Fruit fly (Drosophila melanogaster) whole organism, embryonic: Measurements from ENCODE around the gene BORCS6.

Experiments
- BEAF-32 ChIP-seq: fragments of 200-800 bp; sonication (Bioruptor generic); optimal IDR thresholded peaks from 3 replicates; lab custom pipeline; 2017; ENCODE audit warnings: missing biosample characterization, missing genetic modification characterization, mild to moderate bottlenecking, moderate library complexity, missing genetic modification reagents
- CG11093 ChIP-seq: fragments of 200-800 bp; sonication (Bioruptor generic); IDR thresholded peaks from 3 replicates; pipeline ENCODE4 v1.3.6; 2022; ENCODE audit warnings: missing biosample characterization, missing genetic modification characterization
- CG11456 ChIP-seq: fragments of 200-800 bp; sonication (Bioruptor generic); IDR thresholded peaks from 3 replicates; pipeline ENCODE4 v1.3.6; 2022; ENCODE audit warnings: missing biosample characterization, missing genetic modification characterization
- CG11696 ChIP-seq: fragments of 200-800 bp; sonication (Bioruptor generic); IDR thresholded peaks from 2 replicates; pipeline ENCODE4 v1.3.6; 2022; ENCODE audit warnings: missing biosample characterization, missing genetic modification characterization
- CG13287 ChIP-seq: fragments of 200-800 bp; sonication (Bioruptor generic); IDR thresholded peaks from 2 replicates; pipeline ENCODE4 v1.3.6; 2022; ENCODE audit warnings: missing biosample characterization, missing genetic modification characterization; ENCODE audit not compliant: partially characterized antibody
- CG13894 ChIP-seq: fragments of 200-800 bp; sonication (Bioruptor generic); optimal IDR thresholded peaks from 3 replicates; lab custom pipeline; 2018; ENCODE audit warnings: missing biosample characterization, mild to moderate bottlenecking, missing genetic modification characterization, moderate library complexity
- CG14050 ChIP-seq: fragments of 200-800 bp; sonication (Bioruptor generic); IDR thresholded peaks from 3 replicates; pipeline ENCODE4 v1.3.6; 2022; ENCODE audit warnings: missing biosample characterization, missing genetic modification characterization
- CG15479 ChIP-seq: fragments of 200-800 bp; sonication (Bioruptor generic); optimal IDR thresholded peaks from 3 replicates; lab custom pipeline; 2019; ENCODE audit warnings: missing biosample characterization, mild to moderate bottlenecking, missing genetic modification characterization, moderate library complexity
- CG15696 ChIP-seq: fragments of 200-800 bp; sonication (Bioruptor generic); optimal IDR thresholded peaks from 2 replicates; lab custom pipeline; 2019; ENCODE audit warnings: missing biosample characterization, mild to moderate bottlenecking, missing genetic modification characterization, moderate library complexity
- CG17385 ChIP-seq: fragments of 200-800 bp; sonication (Bioruptor generic); optimal IDR thresholded peaks from 3 replicates; lab custom pipeline; 2018; ENCODE audit warnings: missing biosample characterization, mild to moderate bottlenecking, missing genetic modification characterization
- CG2678 ChIP-seq: fragments of 200-800 bp; sonication (Bioruptor generic); optimal IDR thresholded peaks from 3 replicates; lab custom pipeline; 2019; ENCODE audit warnings: missing biosample characterization, mild to moderate bottlenecking, missing genetic modification characterization, moderate library complexity
- CG30403 ChIP-seq: fragments of 200-800 bp; sonication (Bioruptor generic); optimal IDR thresholded peaks from 3 replicates; lab custom pipeline; 2016; ENCODE audit warnings: missing biosample characterization, missing genetic modification characterization
- CG3847 ChIP-seq: fragments of 200-800 bp; sonication (Bioruptor generic); IDR thresholded peaks from 2 replicates; pipeline ENCODE4 v1.3.6; 2022; ENCODE audit warnings: missing biosample characterization, missing genetic modification characterization
- CG4424 ChIP-seq: fragments of 200-800 bp; sonication (Bioruptor generic); optimal IDR thresholded peaks from 3 replicates; lab custom pipeline; 2016; ENCODE audit warnings: missing biosample characterization, missing genetic modification characterization
- CG4707 ChIP-seq: fragments of 200-800 bp; sonication (Bioruptor generic); optimal IDR thresholded peaks from 2 replicates; lab custom pipeline; 2018; ENCODE audit warnings: missing biosample characterization, mild to moderate bottlenecking, missing genetic modification characterization, moderate library complexity
- CG5180 ChIP-seq: fragments of 200-800 bp; sonication (Bioruptor generic); optimal IDR thresholded peaks from 3 replicates; lab custom pipeline; 2017; ENCODE audit warnings: missing biosample characterization, missing genetic modification characterization, mild to moderate bottlenecking, moderate library complexity, missing genetic modification reagents
- CrebB ChIP-seq: fragments of 200-800 bp; sonication (Bioruptor generic); optimal IDR thresholded peaks from 3 replicates; lab custom pipeline; 2018; ENCODE audit warnings: missing biosample characterization, mild to moderate bottlenecking, missing genetic modification characterization
- Dek ChIP-seq: fragments of 200-800 bp; sonication (Bioruptor generic); optimal IDR thresholded peaks from 3 replicates; lab custom pipeline; 2019; ENCODE audit warnings: missing biosample characterization, mild to moderate bottlenecking, missing genetic modification characterization, moderate library complexity
- Drgx ChIP-seq: fragments of 200-800 bp; sonication (Bioruptor generic); IDR thresholded peaks from 2 replicates; pipeline ENCODE4 v1.3.6; 2022; ENCODE audit warnings: missing biosample characterization, missing genetic modification characterization
- GATAe ChIP-seq: fragments of 200-800 bp; sonication (Bioruptor generic); conservative IDR thresholded peaks from 2 replicates; pipeline ENCODE4 v1.3.6; 2022; ENCODE audit warnings: missing biosample characterization, missing genetic modification characterization
- HLHmδ ChIP-seq: fragments of 200-800 bp; sonication (Bioruptor generic); optimal IDR thresholded peaks from 2 replicates; lab custom pipeline; 2018; ENCODE audit warnings: missing biosample characterization, mild to moderate bottlenecking, missing genetic modification characterization, moderate library complexity
- Hmx ChIP-seq: fragments of 200-800 bp; sonication (Bioruptor generic); optimal IDR thresholded peaks from 2 replicates; lab custom pipeline; 2016; ENCODE audit warnings: missing biosample characterization, missing genetic modification characterization
- Nf-YC ChIP-seq: fragments of 200-800 bp; optimal IDR thresholded peaks from 3 replicates; lab custom pipeline; 2019; ENCODE audit warnings: missing biosample characterization, mild to moderate bottlenecking, missing genetic modification characterization, moderate library complexity
- Sox102F ChIP-seq: fragments of 200-800 bp; sonication (Bioruptor generic); optimal IDR thresholded peaks from 2 replicates; lab custom pipeline; 2018; ENCODE audit warnings: missing biosample characterization, mild to moderate bottlenecking, missing genetic modification characterization, moderate library complexity
- Sry-δ ChIP-seq: fragments of 200-800 bp; sonication (Bioruptor generic); optimal IDR thresholded peaks from 2 replicates; lab custom pipeline; 2016; ENCODE audit warnings: missing biosample characterization, missing genetic modification characterization
- Trl ChIP-seq, 3 experiments: fragments of >200 bp in 2 of 3; fragments of 200-800 bp in 1 of 3; sonication (Bioruptor generic) in 1 of 3; optimal IDR thresholded peaks; 2 replicates in 1 of 3; 3 replicates in 2 of 3; lab custom pipeline; 2016 to 2017; ENCODE audit warnings: missing biosample characterization in 1 of 3, missing genetic modification characterization in 1 of 3
- amos ChIP-seq: fragments of 200-800 bp; sonication (Bioruptor generic); IDR thresholded peaks from 2 replicates; pipeline ENCODE4 v1.3.6; 2022; ENCODE audit warnings: missing biosample characterization, missing genetic modification characterization; ENCODE audit not compliant: partially characterized antibody
- ato ChIP-seq: fragments of 200-800 bp; sonication (Bioruptor generic); IDR thresholded peaks from 2 replicates; pipeline ENCODE4 v1.3.6; 2022; ENCODE audit warnings: missing biosample characterization, missing genetic modification characterization; ENCODE audit not compliant: partially characterized antibody
- bowl ChIP-seq: fragments of 200-800 bp; sonication (Bioruptor generic); IDR thresholded peaks from 2 replicates; pipeline ENCODE4 v1.3.6; 2022; ENCODE audit warnings: missing biosample characterization, missing genetic modification characterization
- chm ChIP-seq: fragments of 200-800 bp; sonication (Bioruptor generic); IDR thresholded peaks from 2 replicates; pipeline ENCODE4 v1.3.6; 2022; ENCODE audit warnings: missing biosample characterization, missing genetic modification characterization
- disco-r ChIP-seq: fragments of 200-800 bp; sonication (Bioruptor generic); optimal IDR thresholded peaks from 2 replicates; lab custom pipeline; 2016; ENCODE audit warnings: missing biosample characterization, missing genetic modification characterization
- ewg ChIP-seq: fragments of 200-800 bp; sonication (Bioruptor generic); optimal IDR thresholded peaks from 3 replicates; lab custom pipeline; 2017; ENCODE audit warnings: mild to moderate bottlenecking, missing biosample characterization, missing genetic modification reagents, missing genetic modification characterization
- gt ChIP-seq: fragments of 200-800 bp; sonication (Bioruptor generic); IDR thresholded peaks from 2 replicates; pipeline ENCODE4 v1.3.6; 2022; ENCODE audit warnings: missing biosample characterization, missing genetic modification characterization
- lmd ChIP-seq: fragments of 200-800 bp; sonication (Bioruptor generic); IDR thresholded peaks from 2 replicates; pipeline ENCODE4 v1.3.6; 2022; ENCODE audit warnings: missing biosample characterization, missing genetic modification characterization
- mld ChIP-seq: fragments of 200-800 bp; sonication (Bioruptor generic); IDR thresholded peaks from 3 replicates; pipeline ENCODE4 v1.3.6; 2022; ENCODE audit warnings: missing biosample characterization, missing genetic modification characterization; ENCODE audit not compliant: partially characterized antibody
- nmo ChIP-seq: fragments of 200-800 bp; sonication (Bioruptor generic); optimal IDR thresholded peaks from 2 replicates; lab custom pipeline; 2018; ENCODE audit warnings: missing biosample characterization, mild to moderate bottlenecking, missing genetic modification characterization, moderate library complexity
- nom ChIP-seq: fragments of 200-800 bp; sonication (Bioruptor generic); optimal IDR thresholded peaks from 2 replicates; lab custom pipeline; 2017; ENCODE audit warnings: missing biosample characterization, missing genetic modification characterization, mild to moderate bottlenecking, moderate library complexity, missing genetic modification reagents
- pita ChIP-seq: fragments of 200-800 bp; sonication (Bioruptor generic); optimal IDR thresholded peaks from 2 replicates; lab custom pipeline; 2017; ENCODE audit warnings: missing biosample characterization, mild to moderate bottlenecking, missing genetic modification characterization
- prd ChIP-seq, 3 experiments: fragments of >200 bp in 2 of 3; fragments of 200-800 bp in 1 of 3; sonication (Bioruptor generic) in 1 of 3; optimal IDR thresholded peaks in 2 of 3; IDR thresholded peaks in 1 of 3; 2 replicates in 2 of 3; 3 replicates in 1 of 3; pipeline versions ENCODE4 v1.3.6 to Lab custom; 2017 to 2022; ENCODE audit warnings: missing biosample characterization in 1 of 3, missing genetic modification characterization in 1 of 3
- repo ChIP-seq: fragments of 200-800 bp; sonication (Bioruptor generic); optimal IDR thresholded peaks from 2 replicates; lab custom pipeline; 2016; ENCODE audit warnings: missing biosample characterization, missing genetic modification characterization
- sqz ChIP-seq: fragments of 200-800 bp; sonication (Bioruptor generic); optimal IDR thresholded peaks from 3 replicates; lab custom pipeline; 2018; ENCODE audit warnings: missing biosample characterization, mild to moderate bottlenecking, missing genetic modification characterization
- tll ChIP-seq, 2 experiments: fragments of 200-800 bp in 1 of 2; fragments of >200 bp in 1 of 2; sonication (Bioruptor generic) in 1 of 2; optimal IDR thresholded peaks; 2 replicates each; lab custom pipeline; 2017 to 2019; ENCODE audit warnings: missing biosample characterization in 2 of 2, missing genetic modification characterization in 2 of 2, mild to moderate bottlenecking in 1 of 2, moderate library complexity in 1 of 2
- toy ChIP-seq: fragments of 200-800 bp; sonication (Bioruptor generic); IDR thresholded peaks from 2 replicates; pipeline ENCODE4 v1.3.6; 2022; ENCODE audit warnings: missing biosample characterization, missing genetic modification characterization
- twi ChIP-seq: fragments of 200-800 bp; optimal IDR thresholded peaks from 2 replicates; lab custom pipeline; 2019; ENCODE audit warnings: missing biosample characterization, mild to moderate bottlenecking, missing genetic modification characterization, moderate library complexity
- unc-4 ChIP-seq: fragments of 200-800 bp; sonication (Bioruptor generic); IDR thresholded peaks from 2 replicates; pipeline ENCODE4 v1.3.6; 2022; ENCODE audit warnings: missing biosample characterization, missing genetic modification characterization; ENCODE audit not compliant: partially characterized antibody
- vnd ChIP-seq: fragments of 200-800 bp; sonication (Bioruptor generic); IDR thresholded peaks from 3 replicates; pipeline ENCODE4 v1.3.6; 2022; ENCODE audit warnings: missing biosample characterization, missing genetic modification characterization; ENCODE audit not compliant: partially characterized antibody
- yki ChIP-seq: fragments of >200 bp; optimal IDR thresholded peaks from 3 replicates; lab custom pipeline; 2018
- zfh2 ChIP-seq: fragments of 200-800 bp; sonication (Bioruptor generic); optimal IDR thresholded peaks from 2 replicates; lab custom pipeline; 2016; ENCODE audit warnings: missing biosample characterization, missing genetic modification characterization

BORCS6 gene

dm6 chr3L:539383-540088 is 1.1 kb upstream of the BORCS6 start:
- TF ChIP-seq CG17385 (GFP tag; lab: Kevin White, UChicago) (peak; percentile 88), ewg (no peak), CG11696 (no peak), sqz (peak; percentile 25), CG30403 (GFP tag; lab: Kevin White, UChicago) (no peak), Nf-YC (tag; lab: Kevin White, UChicago) (peak; percentile 32), mld (no peak), tll (GFP tag; optimal IDR thresholded peaks at IDR 0.05; lab: Kevin White, UChicago) (peak in 1 of 2 experiments; percentile 42), CG11093 (GFP tag; lab: Robert Waterston, UW) (no peak), Sry-δ (no peak), CG4424 (no peak), chm (peak; percentile 24; the same call in 1 of the 2 replicates), CG14050 (no peak), CG4707 (GFP tag; lab: Kevin White, UChicago) (no peak), Trl (optimal IDR thresholded peaks at IDR 0.05; lab: Kevin White, UChicago) (peak; percentile 29 to 54), Trl (GFP tag; optimal IDR thresholded peaks at IDR 0.05; lab: Kevin White, UChicago) (no peak), CG11456 (GFP tag; lab: Robert Waterston, UW) (no peak), repo (GFP tag; lab: Kevin White, UChicago) (no peak), CG13894 (tag; lab: Kevin White, UChicago) (no peak), gt (no peak), CG15479 (GFP tag; lab: Kevin White, UChicago) (peak; percentile 66), Drgx (GFP tag; lab: Robert Waterston, UW) (peak; percentile 49), CG5180 (no peak), lmd (GFP tag; lab: Robert Waterston, UW) (no peak), GATAe (GFP tag; lab: Robert Waterston, UW) (no peak), prd (optimal IDR thresholded peaks at IDR 0.05; lab: Kevin White, UChicago) (no peak), prd (GFP tag; IDR thresholded peaks at IDR 0.05; lab: Robert Waterston, UW) (no peak), CG3847 (GFP tag; lab: Robert Waterston, UW) (no peak), zfh2 (GFP tag; lab: Kevin White, UChicago) (no peak), pita (GFP tag; lab: Kevin White, UChicago) (no peak), ato (GFP tag; lab: Robert Waterston, UW) (no peak), CrebB (no peak), Dek (tag; lab: Kevin White, UChicago) (no peak), nom (GFP tag; lab: Kevin White, UChicago) (peak; percentile 93), nmo (GFP tag; lab: Kevin White, UChicago) (no peak), toy (no peak), unc-4 (GFP tag; lab: Robert Waterston, UW) (no peak), twi (tag; lab: Kevin White, UChicago) (no peak), vnd (GFP tag; lab: Robert Waterston, UW) (no peak), Hmx (no peak), CG2678 (tag; lab: Kevin White, UChicago) (no peak), BEAF-32 (GFP tag; lab: Kevin White, UChicago) (no peak), HLHmδ (GFP tag; lab: Kevin White, UChicago) (no peak), disco-r (GFP tag; lab: Kevin White, UChicago) (no peak), yki (no peak), bowl (GFP tag; lab: Robert Waterston, UW) (no peak), CG15696 (no peak), amos (GFP tag; lab: Robert Waterston, UW) (no peak), CG13287 (GFP tag; lab: Robert Waterston, UW) (no peak), Sox102F (GFP tag; lab: Kevin White, UChicago) (no peak)
